Fruit fly (Drosophila melanogaster) whole organism, embryonic: Measurements from ENCODE around the gene RpS14a.

Experiments
- Aef1 ChIP-seq: fragments of 200-800 bp; sonication (Bioruptor generic); IDR thresholded peaks from 3 replicates; pipeline ENCODE4 v1.3.6; 2022; ENCODE audit warnings: missing biosample characterization, missing genetic modification characterization
- Atf6 ChIP-seq: fragments of 200-800 bp; sonication (Bioruptor generic); IDR thresholded peaks from 2 replicates; pipeline ENCODE4 v1.3.6; 2022; ENCODE audit warnings: missing biosample characterization, missing genetic modification characterization
- CG10267 ChIP-seq: fragments of 200-800 bp; sonication (Bioruptor generic); optimal IDR thresholded peaks from 2 replicates; lab custom pipeline; 2018; ENCODE audit warnings: missing biosample characterization, mild to moderate bottlenecking, missing genetic modification characterization, moderate library complexity
- CG11723 ChIP-seq: fragments of 200-800 bp; sonication (Bioruptor generic); optimal IDR thresholded peaks from 2 replicates; lab custom pipeline; 2017; ENCODE audit warnings: missing biosample characterization, mild to moderate bottlenecking, missing genetic modification characterization
- CG13775 ChIP-seq: fragments of 200-800 bp; sonication (Bioruptor generic); optimal IDR thresholded peaks from 3 replicates; lab custom pipeline; 2017; ENCODE audit warnings: missing biosample characterization, mild to moderate bottlenecking, missing genetic modification characterization
- CG15479 ChIP-seq: fragments of 200-800 bp; sonication (Bioruptor generic); optimal IDR thresholded peaks from 3 replicates; lab custom pipeline; 2019; ENCODE audit warnings: missing biosample characterization, mild to moderate bottlenecking, missing genetic modification characterization, moderate library complexity
- CG15696 ChIP-seq: fragments of 200-800 bp; sonication (Bioruptor generic); optimal IDR thresholded peaks from 2 replicates; lab custom pipeline; 2019; ENCODE audit warnings: missing biosample characterization, mild to moderate bottlenecking, missing genetic modification characterization, moderate library complexity
- CG1603 ChIP-seq: fragments of 200-800 bp; sonication (Bioruptor generic); optimal IDR thresholded peaks from 2 replicates; lab custom pipeline; 2019; ENCODE audit warnings: missing biosample characterization, mild to moderate bottlenecking, missing genetic modification characterization, moderate library complexity
- CG16779 ChIP-seq: fragments of 200-800 bp; sonication (Bioruptor generic); IDR thresholded peaks from 2 replicates; pipeline ENCODE4 v1.3.6; 2022; ENCODE audit warnings: missing biosample characterization, missing genetic modification characterization
- CG1832 ChIP-seq: fragments of 200-800 bp; sonication (Bioruptor generic); optimal IDR thresholded peaks from 2 replicates; lab custom pipeline; 2017; ENCODE audit warnings: missing biosample characterization, mild to moderate bottlenecking, missing genetic modification characterization, inconsistent platforms
- CG2875 ChIP-seq: fragments of 200-800 bp; sonication (Bioruptor generic); optimal IDR thresholded peaks from 2 replicates; lab custom pipeline; 2017; ENCODE audit warnings: missing biosample characterization, mild to moderate bottlenecking, missing genetic modification characterization, missing genetic modification reagents
- CG3847 ChIP-seq: fragments of 200-800 bp; sonication (Bioruptor generic); IDR thresholded peaks from 2 replicates; pipeline ENCODE4 v1.3.6; 2022; ENCODE audit warnings: missing biosample characterization, missing genetic modification characterization
- CG6254 ChIP-seq: fragments of 200-800 bp; sonication (Bioruptor generic); optimal IDR thresholded peaks from 3 replicates; lab custom pipeline; 2017; ENCODE audit warnings: mild to moderate bottlenecking, missing biosample characterization, missing genetic modification reagents, missing genetic modification characterization
- D19A ChIP-seq: fragments of 200-800 bp; optimal IDR thresholded peaks from 3 replicates; lab custom pipeline; 2019; ENCODE audit warnings: missing biosample characterization, mild to moderate bottlenecking, missing genetic modification characterization, moderate library complexity
- D19B ChIP-seq: fragments of 200-800 bp; sonication (Bioruptor generic); optimal IDR thresholded peaks from 2 replicates; lab custom pipeline; 2017; ENCODE audit warnings: missing biosample characterization, mild to moderate bottlenecking, missing genetic modification characterization
- Doc2 ChIP-seq: fragments of 200-800 bp; sonication (Bioruptor generic); IDR thresholded peaks from 2 replicates; pipeline ENCODE4 v1.3.6; 2022; ENCODE audit warnings: missing biosample characterization, missing genetic modification characterization
- Doc3 ChIP-seq: fragments of 200-800 bp; sonication (Bioruptor generic); IDR thresholded peaks from 3 replicates; pipeline ENCODE4 v1.3.6; 2022; ENCODE audit warnings: missing biosample characterization, missing genetic modification characterization; ENCODE audit not compliant: partially characterized antibody
- Elba2 ChIP-seq: fragments of 200-800 bp; sonication (Bioruptor generic); optimal IDR thresholded peaks from 3 replicates; lab custom pipeline; 2016; ENCODE audit warnings: missing biosample characterization, missing genetic modification characterization
- Ets65A ChIP-seq: fragments of 200-800 bp; sonication (Bioruptor generic); peaks from one replicate; lab custom pipeline; 2016; ENCODE audit warnings: missing biosample characterization, missing genetic modification characterization
- HLH4C ChIP-seq: fragments of 200-800 bp; sonication (Bioruptor generic); IDR thresholded peaks from 3 replicates; pipeline ENCODE4 v1.3.6; 2022; ENCODE audit warnings: missing biosample characterization, missing genetic modification characterization; ENCODE audit not compliant: partially characterized antibody
- HLH54F ChIP-seq: fragments of 200-800 bp; sonication (Bioruptor generic); optimal IDR thresholded peaks from 3 replicates; lab custom pipeline; 2016; ENCODE audit warnings: missing biosample characterization, missing genetic modification characterization
- HLHmδ ChIP-seq: fragments of 200-800 bp; sonication (Bioruptor generic); optimal IDR thresholded peaks from 2 replicates; lab custom pipeline; 2018; ENCODE audit warnings: missing biosample characterization, mild to moderate bottlenecking, missing genetic modification characterization, moderate library complexity
- Hr39 ChIP-seq: fragments of >200 bp; optimal IDR thresholded peaks from 2 replicates; lab custom pipeline; 2017
- Lpt ChIP-seq: fragments of >200 bp; optimal IDR thresholded peaks from 2 replicates; lab custom pipeline; 2018; ENCODE audit warnings: missing biosample characterization, missing genetic modification characterization
- Med ChIP-seq: fragments of 200-800 bp; sonication (Bioruptor generic); peaks from one replicate; lab custom pipeline; 2016; ENCODE audit warnings: missing biosample characterization, missing genetic modification characterization, mild to moderate bottlenecking, inconsistent platforms, moderate library complexity
- NC2β ChIP-seq: fragments of 200-800 bp; sonication (Bioruptor generic); optimal IDR thresholded peaks from 2 replicates; lab custom pipeline; 2016; ENCODE audit warnings: missing biosample characterization, missing genetic modification characterization
- Poxn ChIP-seq: fragments of 200-800 bp; sonication (Bioruptor generic); IDR thresholded peaks from 2 replicates; pipeline ENCODE4 v1.3.6; 2022; ENCODE audit warnings: missing biosample characterization, missing genetic modification characterization
- aop ChIP-seq: fragments of 200-800 bp; sonication (Bioruptor generic); IDR thresholded peaks from 2 replicates; pipeline ENCODE4 v1.3.6; 2022; ENCODE audit warnings: missing biosample characterization, missing genetic modification characterization
- bsh ChIP-seq, 2 experiments: fragments of 200-800 bp; sonication (Bioruptor generic); optimal IDR thresholded peaks; 2 replicates each; lab custom pipeline; 2017 to 2018; ENCODE audit warnings: mild to moderate bottlenecking in 2 of 2, missing biosample characterization in 2 of 2, missing genetic modification characterization in 2 of 2, moderate library complexity in 1 of 2
- cad ChIP-seq: fragments of >200 bp; optimal IDR thresholded peaks from 2 replicates; lab custom pipeline; 2017; ENCODE audit warnings: missing biosample characterization, missing genetic modification characterization
- cg ChIP-seq: fragments of 200-800 bp; sonication (Bioruptor generic); optimal IDR thresholded peaks from 3 replicates; lab custom pipeline; 2019; ENCODE audit warnings: missing biosample characterization, mild to moderate bottlenecking, missing genetic modification characterization, moderate library complexity
- chinmo ChIP-seq: fragments of 200-800 bp; sonication (Bioruptor generic); IDR thresholded peaks from 4 replicates; pipeline ENCODE4 v1.3.6; 2022; ENCODE audit warnings: missing biosample characterization, missing genetic modification characterization; ENCODE audit not compliant: partially characterized antibody
- crol ChIP-seq: fragments of 200-800 bp; sonication (Bioruptor generic); IDR thresholded peaks from 2 replicates; pipeline ENCODE4 v1.3.6; 2022; ENCODE audit warnings: missing biosample characterization, missing genetic modification characterization
- dm ChIP-seq: fragments of 200-800 bp; sonication (Bioruptor generic); optimal IDR thresholded peaks from 3 replicates; lab custom pipeline; 2016; ENCODE audit warnings: missing biosample characterization, missing genetic modification characterization
- eve ChIP-seq, 2 experiments: fragments of >200 bp; optimal IDR thresholded peaks; 2 replicates each; lab custom pipeline; 2017; ENCODE audit warnings: missing biosample characterization in 2 of 2, missing genetic modification characterization in 2 of 2
- exex ChIP-seq: fragments of 200-800 bp; sonication (Bioruptor generic); optimal IDR thresholded peaks from 4 replicates; lab custom pipeline; 2018; ENCODE audit warnings: missing biosample characterization, mild to moderate bottlenecking, missing genetic modification characterization, moderate library complexity
- fru ChIP-seq: fragments of >200 bp; optimal IDR thresholded peaks from 2 replicates; lab custom pipeline; 2017
- ken ChIP-seq: fragments of 200-800 bp; sonication (Bioruptor generic); IDR thresholded peaks from 3 replicates; pipeline ENCODE4 v1.3.6; 2022; ENCODE audit warnings: missing biosample characterization, missing genetic modification characterization
- kni ChIP-seq: fragments of 200-800 bp; sonication (Bioruptor generic); optimal IDR thresholded peaks from 3 replicates; lab custom pipeline; 2017; ENCODE audit warnings: mild to moderate bottlenecking, missing biosample characterization, missing genetic modification reagents, missing genetic modification characterization
- nom ChIP-seq: fragments of 200-800 bp; sonication (Bioruptor generic); optimal IDR thresholded peaks from 2 replicates; lab custom pipeline; 2017; ENCODE audit warnings: missing biosample characterization, missing genetic modification characterization, mild to moderate bottlenecking, moderate library complexity, missing genetic modification reagents
- pan ChIP-seq, 4 experiments: fragments of >200 bp in 3 of 4; fragments of 200-800 bp in 1 of 4; sonication (Bioruptor generic) in 1 of 4; optimal IDR thresholded peaks in 3 of 4; IDR thresholded peaks in 1 of 4; 2 replicates each; pipeline versions ENCODE4 v1.3.6 to Lab custom; 2017 to 2022; ENCODE audit warnings: missing biosample characterization in 2 of 4, missing genetic modification characterization in 2 of 4, mixed read lengths in 1 of 4
- pnt ChIP-seq: fragments of 200-800 bp; sonication (Bioruptor generic); optimal IDR thresholded peaks from 3 replicates; lab custom pipeline; 2016; ENCODE audit warnings: missing biosample characterization, missing genetic modification characterization
- pros ChIP-seq: fragments of 200-800 bp; sonication (Bioruptor generic); optimal IDR thresholded peaks from 3 replicates; lab custom pipeline; 2019; ENCODE audit warnings: missing biosample characterization, mild to moderate bottlenecking, missing genetic modification characterization, moderate library complexity
- rib ChIP-seq: fragments of 200-800 bp; sonication (Bioruptor generic); IDR thresholded peaks from 2 replicates; pipeline ENCODE4 v1.3.6; 2022; ENCODE audit warnings: missing biosample characterization, missing genetic modification characterization
- row ChIP-seq: fragments of 200-800 bp; sonication (Bioruptor generic); IDR thresholded peaks from 3 replicates; pipeline ENCODE4 v1.3.6; 2022; ENCODE audit warnings: missing biosample characterization, missing genetic modification characterization
- sd ChIP-seq: fragments of 200-800 bp; sonication (Bioruptor generic); optimal IDR thresholded peaks from 3 replicates; lab custom pipeline; 2018; ENCODE audit warnings: missing biosample characterization, mild to moderate bottlenecking, missing genetic modification characterization, moderate library complexity
- sens ChIP-seq: fragments of 200-800 bp; sonication (Bioruptor generic); peaks from one replicate; lab custom pipeline; 2016; ENCODE audit warnings: missing biosample characterization, missing genetic modification characterization
- tap ChIP-seq: fragments of 200-800 bp; optimal IDR thresholded peaks from 3 replicates; lab custom pipeline; 2019; ENCODE audit warnings: missing biosample characterization, mild to moderate bottlenecking, missing genetic modification characterization, moderate library complexity
- tll ChIP-seq, 2 experiments: fragments of 200-800 bp in 1 of 2; fragments of >200 bp in 1 of 2; sonication (Bioruptor generic) in 1 of 2; optimal IDR thresholded peaks; 2 replicates each; lab custom pipeline; 2017 to 2019; ENCODE audit warnings: missing biosample characterization in 2 of 2, missing genetic modification characterization in 2 of 2, mild to moderate bottlenecking in 1 of 2, moderate library complexity in 1 of 2
- wek ChIP-seq: fragments of 200-800 bp; sonication (Bioruptor generic); optimal IDR thresholded peaks from 3 replicates; lab custom pipeline; 2018; ENCODE audit warnings: missing biosample characterization, mild to moderate bottlenecking, missing genetic modification characterization, moderate library complexity

Gene RpS14a

dm6 chrX:7976976-7977834 lies 43.7 kb downstream of the RpS14a start:
- TF ChIP-seq cad (peak; percentile 56), Aef1 (GFP tag; lab: Robert Waterston, UW) (no peak), row (GFP tag; lab: Robert Waterston, UW) (peak; percentile 50), sens (GFP tag; lab: Kevin White, UChicago) (peak; percentile 3), CG1832 (GFP tag; lab: Kevin White, UChicago) (peak; percentile 75), Elba2 (GFP tag; lab: Kevin White, UChicago) (no peak), pan (optimal IDR thresholded peaks at IDR 0.05; lab: Kevin White, UChicago) (peak in 1 of 2 experiments; percentile 28), pan (GFP tag; optimal IDR thresholded peaks at IDR 0.05 in 1 of 2, IDR thresholded peaks at IDR 0.05 in 1 of 2) (peak in 1 of 2 experiments; percentile 64), dm (no peak), pros (GFP tag; lab: Kevin White, UChicago) (peak; percentile 49), Hr39 (lab: Kevin White, UChicago) (peak; percentile 98), Atf6 (GFP tag; lab: Robert Waterston, UW) (no peak), Doc3 (GFP tag; lab: Robert Waterston, UW) (no peak), eve (GFP tag; optimal IDR thresholded peaks at IDR 0.05; lab: Kevin White, UChicago) (peak in 1 of 2 experiments; percentile 46), CG15479 (GFP tag; lab: Kevin White, UChicago) (peak; percentile 33), D19B (GFP tag; lab: Kevin White, UChicago) (peak; percentile 48), kni (GFP tag; lab: Kevin White, UChicago) (peak; percentile 39), cg (peak; percentile 30), D19A (peak; percentile 84), Med (GFP tag; lab: Kevin White, UChicago) (peak; percentile 37), CG1603 (tag; lab: Kevin White, UChicago) (peak; percentile 38), Poxn (GFP tag; lab: Robert Waterston, UW) (no peak), Ets65A (GFP tag; lab: Kevin White, UChicago) (peak; percentile 83), sd (peak; percentile 49), tll (GFP tag; optimal IDR thresholded peaks at IDR 0.05; lab: Kevin White, UChicago) (peak in 1 of 2 experiments; percentile 54), aop (GFP tag; lab: Robert Waterston, UW) (no peak), rib (no peak), HLH4C (GFP tag; lab: Robert Waterston, UW) (no peak), crol (GFP tag; lab: Robert Waterston, UW) (peak; percentile 51), HLHmδ (peak; percentile 44), Lpt (peak; percentile 51), Doc2 (no peak)

- TF ChIP-seq CG15696 (tag; lab: Kevin White, UChicago) (no peak), chinmo (GFP tag; lab: Robert Waterston, UW) (no peak), pnt (GFP tag; lab: Kevin White, UChicago) (no peak), CG13775 (GFP tag; lab: Kevin White, UChicago) (no peak), tap (no peak), fru (no peak), CG10267 (tag; lab: Kevin White, UChicago) (peak; percentile 10), ken (GFP tag; lab: Robert Waterston, UW) (no peak), nom (GFP tag; lab: Kevin White, UChicago) (no peak), CG6254 (GFP tag; lab: Kevin White, UChicago) (no peak), CG3847 (GFP tag; lab: Robert Waterston, UW) (no peak), CG2875 (GFP tag; lab: Kevin White, UChicago) (no peak), NC2β (GFP tag; lab: Kevin White, UChicago) (no peak), CG16779 (GFP tag; lab: Robert Waterston, UW) (no peak), CG11723 (no peak), HLH54F (GFP tag; lab: Kevin White, UChicago) (no peak), wek (GFP tag; lab: Kevin White, UChicago) (no peak), exex (tag; lab: Kevin White, UChicago) (no peak), bsh (GFP tag; optimal IDR thresholded peaks at IDR 0.05; lab: Kevin White, UChicago) (peak in 1 of 2 experiments; percentile 34)
Observed at dm6 chrX:7978027-7978426, 44.5 kb downstream of the RpS14a start.
